Fruit fly (Drosophila melanogaster) S2 (cell line): ENCODE results near the gene CG18094.

Experiments
- CG8478 ChIP-seq: fragments of >200 bp; optimal IDR thresholded peaks from 2 replicates; lab custom pipeline; 2018
- CTCF ChIP-seq, 2 experiments: fragments of >200 bp; optimal IDR thresholded peaks; 2 replicates each; lab custom pipeline; 2018

DNA sequence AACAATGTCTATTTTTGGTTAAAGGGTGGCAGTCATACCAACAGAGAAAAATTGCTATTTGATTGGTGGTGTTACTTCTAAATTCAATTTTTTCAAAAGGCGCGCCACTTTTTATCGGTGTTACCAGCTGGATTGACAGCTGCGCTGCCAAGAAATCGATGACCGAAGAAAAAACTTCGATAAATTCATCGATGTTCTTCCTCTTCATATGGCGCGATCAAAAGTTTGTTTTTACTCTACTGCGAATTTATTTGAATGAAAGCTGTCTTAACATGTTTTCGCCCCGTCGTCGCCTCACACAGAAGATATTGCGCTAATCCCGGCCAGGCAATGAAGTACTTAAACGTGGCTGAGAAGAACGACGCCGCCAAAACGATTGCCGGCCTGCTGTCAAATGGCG lies 7.9 kb downstream of the CG18094 start, which contains the start of gene Top3alpha:
- TF ChIP-seq CTCF (optimal IDR thresholded peaks at IDR 0.05; lab: Kevin White, UChicago) (no peak), CG8478 (lab: Kevin White, UChicago) (no peak)
